Worm (Caenorhabditis elegans) whole organism, late embryonic: Measurements from ENCODE around the gene clec-39.

Experiments used
- C08G9.2 ChIP-seq: sonication (generic microtip); optimal IDR thresholded peaks from 2 replicates; lab custom pipeline; 2016; ENCODE audit warnings: mild to moderate bottlenecking, missing genetic modification characterization, moderate library complexity, missing compliant biosample characterization
- K02D7.2 ChIP-seq: sonication (generic microtip); optimal IDR thresholded peaks from 2 replicates; lab custom pipeline; 2017; ENCODE audit warnings: mild to moderate bottlenecking, missing genetic modification characterization, missing compliant biosample characterization
- ceh-48 ChIP-seq: sonication (generic microtip); optimal IDR thresholded peaks from 2 replicates; lab custom pipeline; 2016; ENCODE audit warnings: missing genetic modification characterization, inconsistent platforms, missing compliant biosample characterization
- fkh-10 ChIP-seq: fragments of 150-350 bp; optimal IDR thresholded peaks from 2 replicates; lab custom pipeline; 2014; ENCODE audit warnings: missing biosample characterization, missing genetic modification reagents, missing genetic modification characterization
- pha-4 ChIP-seq: fragments of 150-350 bp; optimal IDR thresholded peaks from 2 replicates; lab custom pipeline; 2018; ENCODE audit warnings: missing biosample characterization, missing genetic modification reagents, missing genetic modification characterization
- sox-2 ChIP-seq: fragments of 200-800 bp; sonication (Bioruptor generic); IDR thresholded peaks from 2 replicates; pipeline ENCODE4 v1.3.6; 2022; ENCODE audit warnings: missing genetic modification reagents, missing genetic modification characterization, missing compliant biosample characterization
- ttx-3 ChIP-seq: sonication (generic microtip); optimal IDR thresholded peaks from 2 replicates; lab custom pipeline; 2016; ENCODE audit warnings: missing genetic modification reagents, missing genetic modification characterization, missing compliant biosample characterization

DNA sequence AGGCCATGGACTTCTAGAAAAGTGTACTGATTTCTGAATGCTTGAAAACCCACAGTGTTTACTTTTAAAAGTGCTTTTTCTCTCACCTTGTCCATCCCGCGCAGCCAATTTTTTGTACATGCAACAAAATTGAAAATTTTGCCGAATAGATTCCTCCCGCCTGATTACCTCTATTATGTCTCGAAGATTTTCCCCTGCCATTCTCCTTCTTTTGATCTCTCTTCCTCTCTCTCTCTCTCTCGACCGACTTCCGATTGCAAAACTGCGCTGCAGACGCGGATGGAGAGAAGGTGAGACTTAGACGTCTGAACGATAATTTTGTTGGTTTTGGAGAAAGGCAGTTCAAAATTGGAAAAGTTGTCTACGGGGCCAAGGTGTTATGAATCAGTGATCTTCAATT, 35.4 kb downstream of the clec-39 start:
- TF ChIP-seq pha-4 (no peak), ttx-3 (tag; lab: Kevin White, UChicago) (no peak), fkh-10 (GFP tag; lab: Kevin White, UChicago) (no peak), C08G9.2 (tag; lab: Kevin White, UChicago) (no peak), K02D7.2 (tag; lab: Kevin White, UChicago) (no peak), ceh-48 (tag; lab: Kevin White, UChicago) (no peak), sox-2 (GFP tag; lab: Robert Waterston, UW) (no peak)
